Worm (Caenorhabditis elegans): ENCODE results near the gene grl-19.

Gene grl-19

ce11 chrIV:237350-237749 lies 15.0 kb downstream of the grl-19 start, which contains the start of gene ints-13:
Gene ints-13, minus strand, starts transcription at chrIV:237450.
- TF ChIP-seq snpc-4 (GFP tag; optimal IDR thresholded peaks at IDR 0.05) = no peak
- TF ChIP-seq snpc-4 (tag; optimal IDR thresholded peaks at IDR 0.05) = no peak
- no peak for TF ChIP-seq dpl-1 (GFP tag; optimal IDR thresholded peaks at IDR 0.05)
- TF ChIP-seq hlh-12 (tag; optimal IDR thresholded peaks at IDR 0.05) = no peak
- no peak for TF ChIP-seq bed-2 (GFP tag; IDR thresholded peaks at IDR 0.05)
- TF ChIP-seq rcor-1 (GFP tag; IDR thresholded peaks at IDR 0.05) = no peak
- peak; percentile 48 for TF ChIP-seq lsl-1 (GFP tag; optimal IDR thresholded peaks at IDR 0.05)

ce11 chrIV:236138-236537 lies 16.2 kb downstream of the grl-19 start:
- no peak for TF ChIP-seq ceh-27 (GFP tag; optimal IDR thresholded peaks at IDR 0.05)
- TF ChIP-seq lin-40 (tag; optimal IDR thresholded peaks at IDR 0.05) = no peak
- no peak for TF ChIP-seq K11D2.4 (GFP tag; IDR thresholded peaks at IDR 0.05)
- TF ChIP-seq dox-1 (GFP tag; IDR thresholded peaks at IDR 0.05) = peak; percentile 39; the same call in 1 of the 2 replicates
- TF ChIP-seq ztf-22 (GFP tag; optimal IDR thresholded peaks at IDR 0.05) = no peak
- peak; percentile 98 for TF ChIP-seq zim-3 (tag; optimal IDR thresholded peaks at IDR 0.05)
- TF ChIP-seq ccch-3 (GFP tag; optimal IDR thresholded peaks at IDR 0.05) = no peak
- TF ChIP-seq die-1 (tag; optimal IDR thresholded peaks at IDR 0.05) = no peak
- TF ChIP-seq efl-1 (GFP tag; optimal IDR thresholded peaks at IDR 0.05) = no peak
- no peak for TF ChIP-seq Y79H2A.3 (GFP tag; conservative IDR thresholded peaks at IDR 0.05)
- no peak for TF ChIP-seq ztf-28 (GFP tag; IDR thresholded peaks at IDR 0.05)

- TF ChIP-seq mcd-1 (GFP tag; IDR thresholded peaks at IDR 0.05) (no peak), ZK185.1 (tag; optimal IDR thresholded peaks at IDR 0.05; ENCODE audit: poor library complexity, severe bottlenecking) (no peak), ztf-18 (tag; optimal IDR thresholded peaks at IDR 0.05) (no peak), madf-10 (tag; optimal IDR thresholded peaks at IDR 0.05) (no peak), lin-35 (GFP tag; optimal IDR thresholded peaks at IDR 0.05) (no peak), F33H1.4 (GFP tag; IDR thresholded peaks at IDR 0.05) (no peak), ceh-79 (tag; optimal IDR thresholded peaks at IDR 0.05) (no peak)
These were observed 20.7 kb downstream of the grl-19 start, which contains the start of gene gtf-2H1 for ce11 chrIV:231673-232072. Gene gtf-2H1, minus strand, starts transcription at chrIV:231773.

- TF ChIP-seq zim-3 (tag; optimal IDR thresholded peaks at IDR 0.05) (peak; percentile 95), dox-1 (GFP tag; IDR thresholded peaks at IDR 0.05) (peak; percentile 29; the same call in 1 of the 2 replicates)
These were observed 21.6 kb downstream of the grl-19 start for ce11 chrIV:230714-231113.

ce11 chrIV:218252-218651 lies 34.1 kb downstream of the grl-19 start, which contains the start of gene prdx-6:
Gene prdx-6, plus strand, starts transcription at chrIV:218552.
- TF ChIP-seq lag-1 (GFP tag; IDR thresholded peaks at IDR 0.05) = no peak
- TF ChIP-seq F49E8.2 (tag; optimal IDR thresholded peaks at IDR 0.05; ENCODE audit: insufficient read depth) = no peak
- no peak for TF ChIP-seq hmg-20 (GFP tag; IDR thresholded peaks at IDR 0.05)
- TF ChIP-seq repo-1 (tag; optimal IDR thresholded peaks at IDR 0.05) = no peak
- no peak for TF ChIP-seq lsl-1 (GFP tag; optimal IDR thresholded peaks at IDR 0.05)
- TF ChIP-seq Y56A3A.18 (GFP tag; IDR thresholded peaks at IDR 0.05) = no peak
- TF ChIP-seq athp-1 (tag; optimal IDR thresholded peaks at IDR 0.05) = no peak
- no peak for TF ChIP-seq ztf-22 (GFP tag; optimal IDR thresholded peaks at IDR 0.05)
- no peak for TF ChIP-seq madf-3 (GFP tag; IDR thresholded peaks at IDR 0.05)
- no peak for TF ChIP-seq attf-5 (GFP tag; optimal IDR thresholded peaks at IDR 0.05)
- no peak for TF ChIP-seq sdz-38 (tag; optimal IDR thresholded peaks at IDR 0.05)
- no peak for TF ChIP-seq hlh-12 (tag; optimal IDR thresholded peaks at IDR 0.05)
- no peak for TF ChIP-seq die-1 (tag; optimal IDR thresholded peaks at IDR 0.05)
- no peak for TF ChIP-seq fkh-3 (tag; optimal IDR thresholded peaks at IDR 0.05)
- TF ChIP-seq gei-17 (GFP tag; optimal IDR thresholded peaks at IDR 0.05) = no peak
- TF ChIP-seq snpc-3.4 (tag; optimal IDR thresholded peaks at IDR 0.05) = no peak
- TF ChIP-seq egl-44 (GFP tag; IDR thresholded peaks at IDR 0.05) = no peak
- TF ChIP-seq egrh-3 (GFP tag; IDR thresholded peaks at IDR 0.05) = no peak
- TF ChIP-seq cebp-1 (GFP tag; IDR thresholded peaks at IDR 0.05) = no peak
- no peak for TF ChIP-seq cebp-1 (tag; optimal IDR thresholded peaks at IDR 0.05)
- no peak for TF ChIP-seq Y79H2A.3 (GFP tag; conservative IDR thresholded peaks at IDR 0.05)

Measured in whole organism, young adult.